Fruit fly (Drosophila melanogaster) whole organism, adult: ENCODE measurements around the gene BORCS5.

Experiments
- CG7045 ChIP-seq: fragments of 200-800 bp; sonication (Bioruptor generic); optimal IDR thresholded peaks from 2 replicates; lab custom pipeline; 2017; ENCODE audit warnings: missing biosample characterization, mild to moderate bottlenecking, missing genetic modification characterization
- kay ChIP-seq: fragments of 200-800 bp; sonication (Bioruptor generic); peaks from one replicate; lab custom pipeline; 2016; ENCODE audit warnings: missing biosample characterization, missing genetic modification characterization, borderline replicate concordance

DNA sequence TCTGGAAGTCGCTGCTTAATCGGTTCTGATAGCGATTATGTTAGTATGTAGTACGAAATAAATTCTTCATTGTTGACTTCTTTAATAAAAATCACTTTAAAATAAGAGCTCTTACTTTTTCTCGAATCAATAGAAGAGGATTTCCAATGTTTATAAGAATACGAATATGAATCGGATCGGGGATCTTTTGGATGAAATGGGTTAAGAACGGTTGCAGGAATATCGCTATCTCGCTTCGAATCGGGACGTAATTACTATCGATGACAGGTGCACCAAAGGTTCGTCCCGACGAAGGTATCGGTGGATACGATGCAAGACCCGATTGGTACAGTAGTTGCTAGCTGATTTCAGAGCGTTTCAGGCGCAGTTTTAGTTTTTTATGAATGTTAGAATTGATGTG lies 21.1 kb upstream of the BORCS5 start, which contains the start of gene wisp:
- TF ChIP-seq CG7045 (no peak), kay (GFP tag; lab: Kevin White, UChicago) (no peak)
